Worm (Caenorhabditis elegans) whole organism, mixed stage, embryonic: Measurements from ENCODE around the gene slcr-46.2.

Experiments used
- M03D4.4 ChIP-seq: sonication (generic microtip); optimal IDR thresholded peaks from 2 replicates; lab custom pipeline; 2017; ENCODE audit warnings: mild to moderate bottlenecking, missing genetic modification characterization, missing compliant biosample characterization
- bed-3 ChIP-seq: fragments of 200-800 bp; sonication (Bioruptor generic); optimal IDR thresholded peaks from 3 replicates; lab custom pipeline; 2018; ENCODE audit warnings: mild to moderate bottlenecking, missing genetic modification characterization, moderate library complexity, missing compliant biosample characterization
- blmp-1 ChIP-seq: fragments of 150-350 bp; optimal IDR thresholded peaks from 2 replicates; lab custom pipeline; 2014; ENCODE audit warnings: missing biosample characterization, missing genetic modification characterization
- ceh-39 ChIP-seq: fragments of 150-350 bp; optimal IDR thresholded peaks from 2 replicates; lab custom pipeline; 2014; ENCODE audit warnings: missing biosample characterization, missing genetic modification characterization
- ceh-43 ChIP-seq: fragments of 200-800 bp; sonication (Bioruptor generic); optimal IDR thresholded peaks from 2 replicates; lab custom pipeline; 2018; ENCODE audit warnings: mild to moderate bottlenecking, missing genetic modification characterization, moderate library complexity, missing compliant biosample characterization
- ceh-83 ChIP-seq: fragments of 200-800 bp; sonication (Bioruptor generic); optimal IDR thresholded peaks from 2 replicates; lab custom pipeline; 2018; ENCODE audit warnings: mild to moderate bottlenecking, missing genetic modification characterization, missing compliant biosample characterization
- ces-1 ChIP-seq: fragments of 150-350 bp; optimal IDR thresholded peaks from 2 replicates; lab custom pipeline; 2014; ENCODE audit warnings: missing biosample characterization, missing genetic modification reagents, missing genetic modification characterization
- drap-1 ChIP-seq: fragments of 200-800 bp; sonication (Bioruptor generic); optimal IDR thresholded peaks from 3 replicates; lab custom pipeline; 2018; ENCODE audit warnings: mild to moderate bottlenecking, missing genetic modification characterization, missing compliant biosample characterization
- elt-1 ChIP-seq: sonication (generic microtip); optimal IDR thresholded peaks from 2 replicates; lab custom pipeline; 2017; ENCODE audit warnings: missing genetic modification characterization, mild to moderate bottlenecking, missing compliant biosample characterization, antibody characterized with exemption, moderate library complexity, borderline replicate concordance; ENCODE audit not compliant: insufficient read depth
- elt-3 ChIP-seq: fragments of 150-350 bp; optimal IDR thresholded peaks from 2 replicates; lab custom pipeline; 2014; ENCODE audit warnings: missing biosample characterization, missing genetic modification characterization
- flh-1 ChIP-seq: fragments of 200-800 bp; sonication (Bioruptor generic); optimal IDR thresholded peaks from 2 replicates; lab custom pipeline; 2018; ENCODE audit warnings: mild to moderate bottlenecking, missing genetic modification characterization, moderate library complexity, missing compliant biosample characterization
- ham-2 ChIP-seq: fragments of 200-800 bp; sonication (Bioruptor generic); optimal IDR thresholded peaks from 2 replicates; lab custom pipeline; 2018; ENCODE audit warnings: mild to moderate bottlenecking, missing genetic modification characterization, missing compliant biosample characterization
- hlh-1 ChIP-seq: fragments of 150-350 bp; optimal IDR thresholded peaks from 2 replicates; lab custom pipeline; 2014; ENCODE audit warnings: missing biosample characterization, missing genetic modification reagents, missing genetic modification characterization
- lin-13 ChIP-seq: fragments of 150-350 bp; optimal IDR thresholded peaks from 2 replicates; lab custom pipeline; 2014; ENCODE audit warnings: missing biosample characterization, missing genetic modification characterization
- lin-32 ChIP-seq: fragments of 200-800 bp; sonication (Bioruptor generic); optimal IDR thresholded peaks from 2 replicates; lab custom pipeline; 2018; ENCODE audit warnings: mild to moderate bottlenecking, missing genetic modification characterization, missing compliant biosample characterization
- lsy-2 ChIP-seq: fragments of 150-350 bp; optimal IDR thresholded peaks from 2 replicates; lab custom pipeline; 2014; ENCODE audit warnings: missing biosample characterization, missing genetic modification characterization
- mab-5 ChIP-seq: fragments of 150-350 bp; optimal IDR thresholded peaks from 2 replicates; lab custom pipeline; 2014; ENCODE audit warnings: missing biosample characterization, missing genetic modification characterization
- mep-1 ChIP-seq: fragments of 150-350 bp; optimal IDR thresholded peaks from 2 replicates; lab custom pipeline; 2017; ENCODE audit warnings: missing biosample characterization, missing genetic modification reagents, missing genetic modification characterization, inconsistent platforms
- mls-2 ChIP-seq: sonication (generic microtip); optimal IDR thresholded peaks from 2 replicates; lab custom pipeline; 2016; ENCODE audit warnings: mild to moderate bottlenecking, missing genetic modification characterization, moderate library complexity, missing compliant biosample characterization
- nhr-12 ChIP-seq: fragments of 150-350 bp; optimal IDR thresholded peaks from 2 replicates; lab custom pipeline; 2014; ENCODE audit warnings: missing biosample characterization, missing genetic modification characterization
- nhr-237 ChIP-seq: fragments of 150-350 bp; optimal IDR thresholded peaks from 2 replicates; lab custom pipeline; 2014; ENCODE audit warnings: missing biosample characterization, missing genetic modification characterization
- nhr-28 ChIP-seq: fragments of 150-350 bp; optimal IDR thresholded peaks from 2 replicates; lab custom pipeline; 2014; ENCODE audit warnings: missing biosample characterization, missing genetic modification characterization
- nhr-76 ChIP-seq: sonication (generic microtip); optimal IDR thresholded peaks from 2 replicates; lab custom pipeline; 2017; ENCODE audit warnings: missing biosample characterization, missing genetic modification characterization
- pha-4 ChIP-seq: fragments of 150-350 bp; optimal IDR thresholded peaks from 2 replicates; lab custom pipeline; 2018; ENCODE audit warnings: missing biosample characterization, missing genetic modification reagents, missing genetic modification characterization
- sem-2 ChIP-seq: fragments of 200-800 bp; sonication (Bioruptor generic); optimal IDR thresholded peaks from 2 replicates; lab custom pipeline; 2018; ENCODE audit warnings: mild to moderate bottlenecking, missing genetic modification characterization, missing compliant biosample characterization
- snpc-4 ChIP-seq: fragments of 150-350 bp; optimal IDR thresholded peaks from 2 replicates; lab custom pipeline; 2014; ENCODE audit warnings: missing biosample characterization, missing genetic modification characterization
- sptf-1 ChIP-seq: sonication (generic microtip); optimal IDR thresholded peaks from 2 replicates; lab custom pipeline; 2017; ENCODE audit warnings: mild to moderate bottlenecking, missing genetic modification characterization, moderate library complexity, missing compliant biosample characterization
- tbx-8 ChIP-seq: fragments of 200-800 bp; sonication (Bioruptor generic); optimal IDR thresholded peaks from 2 replicates; lab custom pipeline; 2018; ENCODE audit warnings: mild to moderate bottlenecking, missing genetic modification characterization, moderate library complexity, missing compliant biosample characterization
- unc-120 ChIP-seq: sonication (generic microtip); optimal IDR thresholded peaks from 2 replicates; lab custom pipeline; 2017; ENCODE audit warnings: missing genetic modification characterization, missing compliant biosample characterization; ENCODE audit not compliant: poor library complexity, severe bottlenecking
- unc-39 ChIP-seq: fragments of 150-350 bp; optimal IDR thresholded peaks from 2 replicates; lab custom pipeline; 2014; ENCODE audit warnings: missing biosample characterization, missing genetic modification characterization
- unc-62 ChIP-seq: fragments of 150-350 bp; optimal IDR thresholded peaks from 2 replicates; lab custom pipeline; 2014; ENCODE audit warnings: missing biosample characterization, missing genetic modification reagents, missing genetic modification characterization
- zip-8 ChIP-seq: fragments of 150-350 bp; optimal IDR thresholded peaks from 2 replicates; lab custom pipeline; 2014; ENCODE audit warnings: missing biosample characterization, missing genetic modification characterization
- ztf-11 ChIP-seq: fragments of 150-350 bp; optimal IDR thresholded peaks from 2 replicates; lab custom pipeline; 2014; ENCODE audit warnings: missing biosample characterization, missing genetic modification characterization

The slcr-46.2 gene

DNA sequence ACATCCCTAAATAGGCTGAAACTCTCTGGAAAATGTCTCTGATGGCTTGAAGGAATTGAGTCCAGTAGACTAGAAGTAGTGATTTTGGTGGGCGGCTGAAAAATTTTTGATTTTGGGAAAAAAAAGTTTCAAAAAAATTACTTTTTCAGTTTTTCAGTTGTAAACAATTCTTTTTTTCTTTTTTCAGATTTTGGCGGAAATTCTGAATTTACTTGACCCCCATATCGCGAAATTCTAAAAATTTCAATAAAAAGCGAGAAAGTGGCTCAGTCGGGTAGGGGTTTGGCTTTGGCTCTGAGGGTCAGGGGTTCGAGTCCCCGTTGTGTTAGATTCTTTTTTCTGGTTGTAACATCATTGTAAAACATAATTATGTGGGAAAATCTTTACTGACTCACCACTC, 41.1 kb upstream of the slcr-46.2 start, which contains the start of gene srw-85:
TSS of gene srw-85 (minus strand) at position 101 of the 400 bp plus-strand sequence.
- TF ChIP-seq zip-8 (tag; lab: Kevin White, UChicago) (no peak), ceh-83 (GFP tag; lab: Kevin White, UChicago) (no peak), mls-2 (no peak), bed-3 (GFP tag; lab: Kevin White, UChicago) (no peak), ztf-11 (no peak), mab-5 (tag; lab: Kevin White, UChicago) (no peak), sptf-1 (tag; lab: Kevin White, UChicago) (no peak), flh-1 (GFP tag; lab: Kevin White, UChicago) (no peak), tbx-8 (no peak), M03D4.4 (tag; lab: Kevin White, UChicago) (no peak), drap-1 (GFP tag; lab: Kevin White, UChicago) (no peak), elt-3 (tag; lab: Kevin White, UChicago) (no peak), unc-39 (tag; lab: Kevin White, UChicago) (no peak), lin-13 (tag; lab: Kevin White, UChicago) (no peak), sem-2 (GFP tag; lab: Kevin White, UChicago) (no peak), snpc-4 (tag; lab: Kevin White, UChicago) (no peak), pha-4 (tag; lab: Kevin White, UChicago) (no peak)

DNA sequence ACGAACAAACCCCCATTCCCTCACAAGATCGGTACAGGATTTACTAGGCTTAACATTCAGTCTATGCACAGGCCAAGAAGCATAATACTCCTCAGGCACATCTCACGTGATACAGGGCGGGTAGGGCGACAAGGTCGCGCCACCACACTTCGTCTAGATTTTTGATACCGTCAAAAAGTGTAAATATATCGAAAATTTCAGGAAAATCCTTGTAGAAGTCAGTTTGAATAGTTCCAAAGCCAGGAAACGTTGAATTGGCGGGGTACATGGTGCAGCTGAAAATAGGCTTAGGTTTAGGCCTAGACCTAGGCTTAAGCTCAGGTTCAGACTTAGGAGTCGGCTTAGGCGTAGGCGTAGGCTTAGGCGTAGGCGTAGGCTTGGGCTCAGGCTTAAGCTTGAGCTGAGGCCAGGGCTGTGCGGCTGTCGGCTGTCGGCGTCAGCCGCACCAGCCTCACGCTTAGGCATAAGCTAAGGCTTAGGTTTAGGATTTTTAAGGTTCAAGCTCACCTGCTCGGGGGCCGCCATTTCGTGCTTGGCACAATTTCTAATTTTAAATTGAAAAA, 40.5 kb upstream of the slcr-46.2 start:
- no peak for TF ChIP-seq ceh-43
- TF ChIP-seq hlh-1 (tag; lab: Kevin White, UChicago) = no peak
- TF ChIP-seq ztf-11 = no peak
- peak; percentile 50 for TF ChIP-seq drap-1 (GFP tag; lab: Kevin White, UChicago)
- no peak for TF ChIP-seq unc-62 (GFP tag; lab: Kevin White, UChicago)
- no peak for TF ChIP-seq nhr-237
- TF ChIP-seq snpc-4 (tag; lab: Kevin White, UChicago) = no peak
- no peak for TF ChIP-seq nhr-28 (tag; lab: Kevin White, UChicago)
- TF ChIP-seq ceh-83 (GFP tag; lab: Kevin White, UChicago) = no peak
- no peak for TF ChIP-seq elt-1 (tag; lab: Kevin White, UChicago)
- TF ChIP-seq sem-2 (GFP tag; lab: Kevin White, UChicago) = peak; percentile 25
- TF ChIP-seq flh-1 (GFP tag; lab: Kevin White, UChicago) = no peak
- no peak for TF ChIP-seq mls-2
- no peak for TF ChIP-seq pha-4 (tag; lab: Kevin White, UChicago)
- TF ChIP-seq zip-8 (tag; lab: Kevin White, UChicago) = no peak
- no peak for TF ChIP-seq nhr-12 (tag; lab: Kevin White, UChicago)
- no peak for TF ChIP-seq blmp-1 (tag; lab: Kevin White, UChicago)
- TF ChIP-seq lin-32 (GFP tag; lab: Kevin White, UChicago) = no peak
- TF ChIP-seq unc-120 (tag; lab: Kevin White, UChicago) = no peak
- TF ChIP-seq ham-2 (GFP tag; lab: Kevin White, UChicago) = peak; percentile 65
- no peak for TF ChIP-seq ces-1 (GFP tag; lab: Kevin White, UChicago)
- no peak for TF ChIP-seq mep-1 (tag; lab: Kevin White, UChicago)
- TF ChIP-seq M03D4.4 (tag; lab: Kevin White, UChicago) = no peak
- peak; percentile 72 for TF ChIP-seq sptf-1 (tag; lab: Kevin White, UChicago)
- TF ChIP-seq lsy-2 (tag; lab: Kevin White, UChicago) = no peak

DNA sequence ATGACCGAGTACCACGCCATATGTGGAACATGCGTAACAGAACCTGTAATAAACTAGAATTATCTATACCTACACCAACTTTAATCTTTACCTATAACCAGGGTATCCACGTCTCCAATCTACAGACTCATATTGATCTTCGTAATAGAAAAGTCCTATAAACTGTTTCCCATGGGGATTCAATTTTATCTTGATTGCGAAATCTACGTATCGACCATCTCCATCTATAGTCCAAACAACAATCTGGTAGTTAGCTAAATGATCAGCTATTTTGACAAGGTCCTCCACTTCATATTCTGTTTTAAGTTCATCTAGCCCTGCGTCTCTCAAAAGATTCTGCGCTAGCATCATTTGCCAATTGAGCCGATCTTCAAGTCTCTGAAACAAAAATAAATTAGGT, 39.7 kb upstream of the slcr-46.2 start:
- TF ChIP-seq unc-120 (tag; lab: Kevin White, UChicago) = no peak
- no peak for TF ChIP-seq lin-13 (tag; lab: Kevin White, UChicago)
- TF ChIP-seq ceh-43 = no peak
- TF ChIP-seq ham-2 (GFP tag; lab: Kevin White, UChicago) = peak; percentile 94
- no peak for TF ChIP-seq drap-1 (GFP tag; lab: Kevin White, UChicago)
- no peak for TF ChIP-seq ztf-11
- TF ChIP-seq lsy-2 (tag; lab: Kevin White, UChicago) = no peak
- TF ChIP-seq nhr-237 = no peak
- TF ChIP-seq mep-1 (tag; lab: Kevin White, UChicago) = no peak
- TF ChIP-seq flh-1 (GFP tag; lab: Kevin White, UChicago) = no peak
- TF ChIP-seq M03D4.4 (tag; lab: Kevin White, UChicago) = no peak
- TF ChIP-seq nhr-76 = no peak
- peak; percentile 98 for TF ChIP-seq elt-1 (tag; lab: Kevin White, UChicago)
- no peak for TF ChIP-seq sptf-1 (tag; lab: Kevin White, UChicago)
- no peak for TF ChIP-seq lin-32 (GFP tag; lab: Kevin White, UChicago)
- no peak for TF ChIP-seq ceh-39
- TF ChIP-seq pha-4 (tag; lab: Kevin White, UChicago) = no peak
- no peak for TF ChIP-seq unc-39 (tag; lab: Kevin White, UChicago)
